Worm (Caenorhabditis elegans) whole organism, L1 larva: ENCODE data around the gene ZK662.2.
A peak's percentile ranks its signal among the peaks of the same experiment; 100 is the strongest.

Source experiments
- C16A3.4 ChIP-seq: fragments of 150-350 bp; optimal IDR thresholded peaks from 2 replicates; lab custom pipeline; 2014; ENCODE audit warnings: missing biosample characterization, missing genetic modification characterization
- C34B4.2 ChIP-seq: sonication (generic microtip); optimal IDR thresholded peaks from 2 replicates; lab custom pipeline; 2017; ENCODE audit warnings: mild to moderate bottlenecking, missing genetic modification characterization, missing compliant biosample characterization
- F16B12.6 ChIP-seq: fragments of 150-350 bp; optimal IDR thresholded peaks from 2 replicates; lab custom pipeline; 2014; ENCODE audit warnings: missing biosample characterization, missing genetic modification characterization
- ama-1 ChIP-seq: fragments of 150-350 bp; optimal IDR thresholded peaks from 2 replicates; lab custom pipeline; 2014
- blmp-1 ChIP-seq: fragments of 150-350 bp; optimal IDR thresholded peaks from 2 replicates; lab custom pipeline; 2014; ENCODE audit warnings: missing biosample characterization, missing genetic modification characterization
- ceh-63 ChIP-seq: fragments of 200-800 bp; sonication (Bioruptor generic); optimal IDR thresholded peaks from 2 replicates; lab custom pipeline; 2018; ENCODE audit warnings: mild to moderate bottlenecking, missing genetic modification characterization, missing compliant biosample characterization
- ceh-8 ChIP-seq: fragments of 200-800 bp; sonication (Bioruptor generic); optimal IDR thresholded peaks from 2 replicates; lab custom pipeline; 2018; ENCODE audit warnings: mild to moderate bottlenecking, missing genetic modification characterization, moderate library complexity, missing compliant biosample characterization
- ceh-82 ChIP-seq, 3 experiments: fragments of 150-350 bp in 1 of 3; sonication (generic microtip) in 2 of 3; optimal IDR thresholded peaks; 2 replicates each; lab custom pipeline; 2014 to 2017; ENCODE audit warnings: missing biosample characterization in 3 of 3, missing genetic modification characterization in 3 of 3
- ces-1 ChIP-seq: fragments of 150-350 bp; optimal IDR thresholded peaks from 2 replicates; lab custom pipeline; 2014; ENCODE audit warnings: missing biosample characterization, missing genetic modification reagents, missing genetic modification characterization
- dpl-1 ChIP-seq, 3 experiments: fragments of 150-350 bp in 2 of 3; sonication (generic microtip) in 1 of 3; optimal IDR thresholded peaks; 2 replicates each; lab custom pipeline; 2014 to 2017; ENCODE audit warnings: missing biosample characterization in 3 of 3, missing genetic modification characterization in 3 of 3, missing genetic modification reagents in 3 of 3
- dsc-1 ChIP-seq: sonication (generic microtip); optimal IDR thresholded peaks from 2 replicates; lab custom pipeline; 2016; ENCODE audit warnings: mild to moderate bottlenecking, missing genetic modification characterization, missing compliant biosample characterization
- efl-3 ChIP-seq: fragments of 200-800 bp; sonication (Bioruptor generic); optimal IDR thresholded peaks from 2 replicates; lab custom pipeline; 2018; ENCODE audit warnings: mild to moderate bottlenecking, missing genetic modification characterization, missing compliant biosample characterization
- egl-13 ChIP-seq: sonication (generic microtip); optimal IDR thresholded peaks from 2 replicates; lab custom pipeline; 2016; ENCODE audit warnings: missing genotype, missing genetic modification reagents, missing genetic modification characterization, missing compliant biosample characterization
- egl-27 ChIP-seq, 2 experiments: fragments of 150-350 bp in 1 of 2; sonication (generic microtip); optimal IDR thresholded peaks; 3 replicates each; lab custom pipeline; 2017 to 2018; ENCODE audit warnings: missing biosample characterization in 2 of 2, missing genetic modification characterization in 2 of 2, missing genetic modification reagents in 2 of 2
- elt-2 ChIP-seq: sonication (generic microtip); optimal IDR thresholded peaks from 2 replicates; lab custom pipeline; 2016; ENCODE audit warnings: missing genetic modification characterization, mild to moderate bottlenecking, inconsistent platforms, missing compliant biosample characterization, missing genetic modification reagents
- fkh-10 ChIP-seq: sonication (generic microtip); optimal IDR thresholded peaks from 2 replicates; lab custom pipeline; 2017; ENCODE audit warnings: missing biosample characterization, missing genetic modification reagents, missing genetic modification characterization
- fkh-8 ChIP-seq: sonication (generic microtip); optimal IDR thresholded peaks from 2 replicates; lab custom pipeline; 2016; ENCODE audit warnings: mild to moderate bottlenecking, missing genetic modification characterization, missing compliant biosample characterization
- fos-1 ChIP-seq: fragments of 150-350 bp; optimal IDR thresholded peaks from 2 replicates; lab custom pipeline; 2014; ENCODE audit warnings: missing biosample characterization, missing genetic modification characterization
- grh-1 ChIP-seq: fragments of 200-800 bp; sonication (Bioruptor generic); IDR thresholded peaks from 2 replicates; pipeline ENCODE4 v1.3.6; 2022; ENCODE audit warnings: missing genetic modification reagents, missing genetic modification characterization, missing compliant biosample characterization
- hlh-4 ChIP-seq: sonication (generic microtip); optimal IDR thresholded peaks from 2 replicates; lab custom pipeline; 2016; ENCODE audit warnings: mild to moderate bottlenecking, missing genetic modification characterization, missing compliant biosample characterization
- irx-1 ChIP-seq: sonication (generic microtip); optimal IDR thresholded peaks from 2 replicates; lab custom pipeline; 2016; ENCODE audit warnings: missing genetic modification characterization, missing compliant biosample characterization
- isw-1 ChIP-seq: fragments of 200-800 bp; sonication (Bioruptor generic); IDR thresholded peaks from 2 replicates; pipeline ENCODE4 v1.3.6; 2022; ENCODE audit warnings: missing genetic modification characterization, missing compliant biosample characterization
- jun-1 ChIP-seq: fragments of 150-350 bp; optimal IDR thresholded peaks from 2 replicates; lab custom pipeline; 2014; ENCODE audit warnings: missing biosample characterization, missing genetic modification reagents, missing genetic modification characterization
- lin-14 ChIP-seq: fragments of 200-800 bp; sonication (Bioruptor generic); optimal IDR thresholded peaks from 2 replicates; lab custom pipeline; 2018; ENCODE audit warnings: mild to moderate bottlenecking, missing genetic modification characterization, moderate library complexity, missing compliant biosample characterization
- lin-39 ChIP-seq: fragments of 150-350 bp; optimal IDR thresholded peaks from 2 replicates; lab custom pipeline; 2014; ENCODE audit warnings: missing biosample characterization, missing genetic modification reagents, missing genetic modification characterization
- lir-3 ChIP-seq: sonication (generic microtip); optimal IDR thresholded peaks from 2 replicates; lab custom pipeline; 2016; ENCODE audit warnings: mild to moderate bottlenecking, missing genetic modification characterization, moderate library complexity, missing compliant biosample characterization; ENCODE audit not compliant: poor library complexity
- mab-9 ChIP-seq: fragments of 200-800 bp; sonication (Bioruptor generic); IDR thresholded peaks from 2 replicates; pipeline ENCODE4 v1.3.6; 2022; ENCODE audit warnings: missing genetic modification reagents, missing genetic modification characterization, missing compliant biosample characterization
- mep-1 ChIP-seq: fragments of 150-350 bp; optimal IDR thresholded peaks from 2 replicates; lab custom pipeline; 2014; ENCODE audit warnings: missing biosample characterization, missing genetic modification characterization
- nhr-11 ChIP-seq: fragments of 150-350 bp; optimal IDR thresholded peaks from 2 replicates; lab custom pipeline; 2014; ENCODE audit warnings: missing biosample characterization, missing genetic modification characterization
- nhr-19 ChIP-seq: fragments of 200-800 bp; sonication (Bioruptor generic); conservative IDR thresholded peaks from 2 replicates; pipeline ENCODE4 v1.3.6; 2022; ENCODE audit warnings: missing genetic modification characterization, missing compliant biosample characterization
- nhr-20 ChIP-seq: sonication (generic microtip); optimal IDR thresholded peaks from 2 replicates; lab custom pipeline; 2016; ENCODE audit warnings: mild to moderate bottlenecking, missing genetic modification characterization, missing compliant biosample characterization
- nhr-28 ChIP-seq: fragments of 150-350 bp; optimal IDR thresholded peaks from 2 replicates; lab custom pipeline; 2014; ENCODE audit warnings: missing biosample characterization, missing genetic modification characterization
- nhr-47 ChIP-seq: sonication (generic microtip); optimal IDR thresholded peaks from 2 replicates; lab custom pipeline; 2016; ENCODE audit warnings: mild to moderate bottlenecking, missing genetic modification characterization, moderate library complexity, missing compliant biosample characterization
- nhr-71 ChIP-seq: sonication (generic microtip); optimal IDR thresholded peaks from 2 replicates; lab custom pipeline; 2016; ENCODE audit warnings: mild to moderate bottlenecking, missing genetic modification characterization, moderate library complexity, missing compliant biosample characterization
- nhr-77 ChIP-seq: fragments of 150-350 bp; optimal IDR thresholded peaks from 2 replicates; lab custom pipeline; 2014; ENCODE audit warnings: missing biosample characterization, missing genetic modification characterization
- pax-3 ChIP-seq: fragments of 200-800 bp; sonication (Bioruptor generic); optimal IDR thresholded peaks from 2 replicates; lab custom pipeline; 2018; ENCODE audit warnings: mild to moderate bottlenecking, missing genetic modification characterization, moderate library complexity, missing compliant biosample characterization
- rnt-1 ChIP-seq: sonication (generic microtip); optimal IDR thresholded peaks from 2 replicates; lab custom pipeline; 2016; ENCODE audit warnings: mild to moderate bottlenecking, missing genetic modification characterization, moderate library complexity, missing compliant biosample characterization
- snpc-4 ChIP-seq: fragments of 150-350 bp; optimal IDR thresholded peaks from 2 replicates; lab custom pipeline; 2014; ENCODE audit warnings: missing biosample characterization, missing genetic modification characterization
- snu-23 ChIP-seq: sonication (generic microtip); optimal IDR thresholded peaks from 2 replicates; lab custom pipeline; 2016; ENCODE audit warnings: missing genetic modification characterization, missing compliant biosample characterization
- sox-4 ChIP-seq: sonication (generic microtip); optimal IDR thresholded peaks from 2 replicates; lab custom pipeline; 2016; ENCODE audit warnings: missing genetic modification characterization, missing compliant biosample characterization
- sup-37 ChIP-seq: fragments of 200-800 bp; sonication (Bioruptor generic); optimal IDR thresholded peaks from 2 replicates; lab custom pipeline; 2018; ENCODE audit warnings: mild to moderate bottlenecking, missing genetic modification characterization, missing compliant biosample characterization
- tbx-2 ChIP-seq: sonication (generic microtip); optimal IDR thresholded peaks from 2 replicates; lab custom pipeline; 2016; ENCODE audit warnings: missing genetic modification characterization, missing compliant biosample characterization
- unc-130 ChIP-seq: fragments of 150-350 bp; optimal IDR thresholded peaks from 2 replicates; lab custom pipeline; 2017; ENCODE audit warnings: missing biosample characterization, missing genetic modification characterization, inconsistent platforms
- unc-30 ChIP-seq: sonication (generic microtip); optimal IDR thresholded peaks from 2 replicates; lab custom pipeline; 2017; ENCODE audit warnings: missing biosample characterization, missing genetic modification characterization
- unc-86 ChIP-seq: sonication (generic microtip); optimal IDR thresholded peaks from 2 replicates; lab custom pipeline; 2016; ENCODE audit warnings: missing genetic modification characterization, missing compliant biosample characterization
- unc-98 ChIP-seq: fragments of 200-800 bp; sonication (Bioruptor generic); IDR thresholded peaks from 2 replicates; pipeline ENCODE4 v1.3.6; 2022; ENCODE audit warnings: missing genetic modification characterization, missing compliant biosample characterization
- zag-1 ChIP-seq: fragments of 150-350 bp; optimal IDR thresholded peaks from 2 replicates; lab custom pipeline; 2014; ENCODE audit warnings: missing biosample characterization, missing genetic modification characterization
- zip-4 ChIP-seq: fragments of 200-800 bp; sonication (Bioruptor generic); optimal IDR thresholded peaks from 2 replicates; lab custom pipeline; 2018; ENCODE audit warnings: mild to moderate bottlenecking, missing genetic modification characterization, moderate library complexity, missing compliant biosample characterization
- ztf-4 ChIP-seq: fragments of 150-350 bp; optimal IDR thresholded peaks from 2 replicates; lab custom pipeline; 2014; ENCODE audit warnings: missing biosample characterization, missing genetic modification characterization

ZK662.2 gene

DNA sequence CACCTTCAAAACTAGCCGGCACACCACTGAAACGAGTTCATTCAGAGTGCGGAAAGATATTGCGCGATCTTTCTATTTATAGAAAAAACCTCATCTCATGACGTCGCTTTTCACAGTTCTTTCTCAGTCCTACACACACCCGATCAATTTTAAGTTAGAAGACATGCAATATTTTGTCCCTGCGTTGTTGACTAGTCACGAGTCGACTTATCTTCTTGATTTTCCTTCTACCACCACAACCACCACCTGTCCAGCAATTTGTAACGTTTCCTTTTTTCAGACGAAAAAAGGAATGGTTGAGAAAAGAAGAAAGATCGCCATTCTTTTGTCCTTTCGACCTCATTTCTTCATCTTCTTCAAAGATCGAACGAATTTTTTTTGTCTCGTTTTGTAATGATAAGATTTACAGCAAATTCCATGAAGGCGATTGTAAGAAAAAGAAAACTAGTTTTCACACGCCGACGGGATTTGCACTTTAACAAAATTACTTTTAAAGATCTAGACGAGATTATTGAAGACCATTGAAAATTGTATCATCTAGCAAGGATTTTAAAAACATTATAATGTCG is 9.7 kb downstream of the ZK662.2 start (continued):
- TF ChIP-seq C16A3.4 (tag; lab: Kevin White, UChicago) (no peak), zag-1 (tag; lab: Kevin White, UChicago) (no peak)

DNA sequence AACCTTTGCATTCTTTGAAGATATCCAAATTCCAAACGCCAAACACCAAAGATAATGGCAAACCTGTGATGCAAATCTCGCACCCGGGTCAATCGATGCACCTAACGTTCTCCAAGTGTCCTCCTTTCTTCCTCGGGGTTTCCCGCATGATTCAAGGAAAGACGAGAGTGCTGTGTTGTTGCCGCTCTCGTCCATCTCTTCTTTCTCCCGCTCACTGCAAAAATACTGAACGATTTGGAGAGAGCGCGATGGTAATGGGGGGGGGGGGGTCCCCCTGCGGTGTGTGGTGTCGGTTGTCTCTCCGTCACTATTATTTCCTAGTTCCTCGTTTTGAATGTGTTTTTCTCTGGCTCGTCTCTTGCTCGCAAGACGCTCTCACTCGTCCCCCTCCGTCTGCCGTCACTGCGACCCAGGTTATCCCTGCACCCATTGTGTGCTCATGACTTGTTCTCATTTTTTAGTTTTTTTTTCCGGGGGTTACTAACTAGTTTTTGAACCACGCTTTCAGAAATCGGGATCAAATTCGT is 10.9 kb downstream of the ZK662.2 start:
- peak; percentile 77 for TF ChIP-seq C16A3.4 (tag; lab: Kevin White, UChicago)
- TF ChIP-seq unc-30 (tag; lab: Kevin White, UChicago): no peak
- peak; percentile 99 for TF ChIP-seq lin-14 (GFP tag; lab: Kevin White, UChicago)
- no peak for TF ChIP-seq C34B4.2
- TF ChIP-seq sox-4 (tag; lab: Kevin White, UChicago): peak; percentile 87
- peak; percentile 52 for TF ChIP-seq zip-4
- peak; percentile 44; the same call in 1 of the 2 replicates for TF ChIP-seq grh-1 (GFP tag; lab: Robert Waterston, UW)
- peak; percentile 87 for TF ChIP-seq unc-86 (tag; lab: Kevin White, UChicago)
- no peak for TF ChIP-seq ceh-63 (GFP tag; lab: Kevin White, UChicago)
- TF ChIP-seq mep-1: peak; percentile 68
- TF ChIP-seq F16B12.6: no peak
- TF ChIP-seq elt-2 (tag; lab: Kevin White, UChicago): peak; percentile 15
- peak; percentile 88 to 91 for TF ChIP-seq egl-27 (tag; optimal IDR thresholded peaks at IDR 0.05; lab: Kevin White, UChicago)
- peak; percentile 78 for TF ChIP-seq fkh-10 (GFP tag; lab: Kevin White, UChicago)
- peak; percentile 74 to 81 (median 79) for TF ChIP-seq ceh-82 (tag; optimal IDR thresholded peaks at IDR 0.05; lab: Kevin White, UChicago)
- TF ChIP-seq nhr-47 (tag; lab: Kevin White, UChicago): peak; percentile 88
- TF ChIP-seq lir-3 (tag; lab: Kevin White, UChicago): peak; percentile 16
- peak; percentile 43 for TF ChIP-seq sup-37 (GFP tag; lab: Kevin White, UChicago)
- peak; percentile 52 for TF ChIP-seq nhr-11 (tag; lab: Kevin White, UChicago)
- peak; percentile 85 for TF ChIP-seq rnt-1 (tag; lab: Kevin White, UChicago)
- no peak for TF ChIP-seq hlh-4
- peak; percentile 75 for TF ChIP-seq isw-1
- no peak for TF ChIP-seq lin-39 (tag; lab: Kevin White, UChicago)
- TF ChIP-seq ces-1 (GFP tag; lab: Kevin White, UChicago): no peak
- TF ChIP-seq jun-1: peak; percentile 83
- TF ChIP-seq nhr-71: peak; percentile 95
- TF ChIP-seq ceh-8 (GFP tag; lab: Kevin White, UChicago): peak; percentile 26
- TF ChIP-seq tbx-2 (tag; lab: Kevin White, UChicago): peak; percentile 92
- peak; percentile 80 for TF ChIP-seq egl-13 (tag; lab: Kevin White, UChicago)
- peak; percentile 85 for TF ChIP-seq nhr-77 (tag; lab: Kevin White, UChicago)
- TF ChIP-seq dpl-1 (GFP tag; optimal IDR thresholded peaks at IDR 0.05; lab: Kevin White, UChicago): peak in 2 of 3 experiments; percentile 26 to 39
- TF ChIP-seq fos-1 (tag; lab: Kevin White, UChicago): peak; percentile 29
- TF ChIP-seq fkh-8: peak; percentile 96
- TF ChIP-seq efl-3 (GFP tag; lab: Kevin White, UChicago): no peak
- TF ChIP-seq pax-3 (tag; lab: Kevin White, UChicago): peak; percentile 66
- peak; percentile 88 for TF ChIP-seq nhr-20 (tag; lab: Kevin White, UChicago)
- peak; percentile 46 for TF ChIP-seq irx-1
- TF ChIP-seq nhr-19 (GFP tag; lab: Robert Waterston, UW): peak; percentile 83
- TF ChIP-seq snpc-4: peak; percentile 40
- peak; percentile 88 for TF ChIP-seq snu-23 (GFP tag; lab: Kevin White, UChicago)
- TF ChIP-seq nhr-28 (tag; lab: Kevin White, UChicago): no peak
- TF ChIP-seq dsc-1 (tag; lab: Kevin White, UChicago): peak; percentile 68
- no peak for TF ChIP-seq ama-1 (lab: Kevin White, UChicago)
- peak; percentile 58 for TF ChIP-seq ztf-4 (tag; lab: Kevin White, UChicago)
- TF ChIP-seq mab-9 (GFP tag; lab: Robert Waterston, UW): 0 out of 2 replicates have a peak, but pooled peaks have one; percentile 24
- peak; percentile 24 for TF ChIP-seq blmp-1 (tag; lab: Kevin White, UChicago)
- TF ChIP-seq unc-98 (GFP tag; lab: Robert Waterston, UW): peak; percentile 59; the same call in 1 of the 2 replicates
- TF ChIP-seq unc-130 (tag; lab: Kevin White, UChicago): peak; percentile 52
